Fruit fly (Drosophila melanogaster) Kc167 (cell line): Measurements from ENCODE around the gene eIF5B.

Experiments
- Sin3A ChIP-seq: fragments of >200 bp; optimal IDR thresholded peaks from 2 replicates; lab custom pipeline; 2018; ENCODE audit warnings: missing external identifiers
- h ChIP-seq: fragments of >200 bp; optimal IDR thresholded peaks from 3 replicates; lab custom pipeline; 2018; ENCODE audit warnings: missing external identifiers
- insv ChIP-seq: fragments of >200 bp; optimal IDR thresholded peaks from 3 replicates; lab custom pipeline; 2018; ENCODE audit warnings: missing external identifiers
- ttk ChIP-seq: sonication (Bioruptor generic); optimal IDR thresholded peaks from 2 replicates; lab custom pipeline; 2017; ENCODE audit warnings: missing external identifiers

DNA sequence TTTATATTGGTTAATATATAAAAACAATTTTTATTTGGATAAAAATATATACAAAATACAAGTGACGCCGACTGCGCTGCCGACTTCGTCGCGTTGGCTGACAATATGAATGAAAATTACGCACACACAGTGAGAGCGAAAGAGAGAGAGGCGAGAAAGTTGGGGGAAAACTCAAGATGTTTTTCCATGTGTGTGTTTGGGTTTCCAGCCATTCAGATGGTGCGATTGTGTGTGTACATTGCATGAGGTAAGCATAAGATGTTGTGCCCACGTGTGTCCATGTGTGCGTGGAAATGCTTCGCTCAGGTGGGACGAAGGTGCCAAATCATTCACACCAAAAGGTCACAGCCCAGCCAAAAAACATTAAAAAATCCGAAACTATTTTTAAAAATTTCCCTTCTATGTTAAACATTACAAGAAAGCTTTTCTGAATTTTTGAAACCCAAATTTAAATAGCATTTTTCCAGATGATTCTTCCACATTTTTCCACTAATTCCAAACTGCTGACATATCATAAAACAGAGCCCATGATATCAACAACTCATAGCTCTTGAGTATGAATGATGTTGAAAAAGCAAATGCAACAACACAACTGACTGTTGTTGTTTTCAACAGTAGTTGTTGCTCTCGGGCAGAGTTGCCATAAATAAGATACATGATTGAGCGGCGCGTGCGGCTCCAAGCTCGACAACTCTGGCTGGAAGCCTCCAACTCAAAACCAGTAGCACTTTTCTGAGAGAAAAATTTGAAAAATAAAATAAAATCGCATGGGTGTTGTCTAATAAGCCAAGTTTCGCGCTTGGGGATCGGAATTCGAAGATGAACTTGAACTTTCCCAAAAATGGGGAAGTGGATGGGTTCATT, 41.2 kb downstream of the eIF5B start:
- TF ChIP-seq Sin3A (lab: Kevin White, UChicago) (no peak), insv (lab: Kevin White, UChicago) (no peak), ttk (lab: Kevin White, UChicago) (no peak), h (no peak)
